Worm (Caenorhabditis elegans) whole organism, young adult: Measurements from ENCODE around the gene tmed-10.

Experiments
- B0019.2 ChIP-seq: fragments of 200-800 bp; sonication (Bioruptor generic); conservative IDR thresholded peaks from 2 replicates; pipeline ENCODE4 v1.3.6; 2022; ENCODE audit warnings: missing genetic modification reagents, missing genetic modification characterization, missing compliant biosample characterization
- F33H1.4 ChIP-seq: fragments of 200-800 bp; sonication (Bioruptor generic); IDR thresholded peaks from 2 replicates; pipeline ENCODE4 v1.3.6; 2022; ENCODE audit warnings: missing genetic modification reagents, missing genetic modification characterization, missing compliant biosample characterization
- F49E8.2 ChIP-seq: sonication (generic microtip); optimal IDR thresholded peaks from 3 replicates; lab custom pipeline; 2017; ENCODE audit warnings: missing genetic modification characterization, mild to moderate bottlenecking, missing compliant biosample characterization, antibody characterized with exemption, moderate library complexity; ENCODE audit not compliant: insufficient read depth
- F55B11.4 ChIP-seq: sonication (generic microtip); optimal IDR thresholded peaks from 2 replicates; lab custom pipeline; 2016; ENCODE audit warnings: missing compliant biosample characterization, missing genetic modification characterization, borderline replicate concordance; ENCODE audit not compliant: insufficient read depth
- F57A8.1 ChIP-seq: fragments of 200-800 bp; sonication (Bioruptor generic); optimal IDR thresholded peaks from 2 replicates; lab custom pipeline; 2018; ENCODE audit warnings: mild to moderate bottlenecking, missing genetic modification characterization, moderate library complexity, missing compliant biosample characterization
- K11D2.4 ChIP-seq: fragments of 200-800 bp; sonication (Bioruptor generic); IDR thresholded peaks from 2 replicates; pipeline ENCODE4 v1.3.6; 2022; ENCODE audit warnings: missing genetic modification reagents, missing genetic modification characterization, missing compliant biosample characterization
- Y56A3A.18 ChIP-seq: fragments of 200-800 bp; sonication (Bioruptor generic); IDR thresholded peaks from 2 replicates; pipeline ENCODE4 v1.3.6; 2022; ENCODE audit warnings: missing genetic modification reagents, missing genetic modification characterization, missing compliant biosample characterization
- Y95B8A.8 ChIP-seq: fragments of 200-800 bp; sonication (Bioruptor generic); IDR thresholded peaks from 2 replicates; pipeline ENCODE4 v1.3.6; 2022; ENCODE audit warnings: missing genetic modification reagents, missing genetic modification characterization, missing compliant biosample characterization
- ama-1 ChIP-seq, 3 experiments: fragments of 150-350 bp in 1 of 3; sonication (generic microtip) in 2 of 3; optimal IDR thresholded peaks; 2 replicates each; lab custom pipeline; 2014 to 2018; ENCODE audit warnings: missing biosample characterization in 2 of 3, missing genetic modification characterization in 2 of 3, missing genetic modification reagents in 2 of 3
- aptf-2 ChIP-seq: fragments of 200-800 bp; sonication (Bioruptor generic); conservative IDR thresholded peaks from 2 replicates; pipeline ENCODE4 v1.3.6; 2022; ENCODE audit warnings: missing genetic modification reagents, missing genetic modification characterization, missing compliant biosample characterization
- atf-7 ChIP-seq: sonication (generic microtip); optimal IDR thresholded peaks from 2 replicates; lab custom pipeline; 2017; ENCODE audit warnings: mild to moderate bottlenecking, missing genetic modification characterization, missing compliant biosample characterization
- athp-1 ChIP-seq: sonication (generic microtip); optimal IDR thresholded peaks from 2 replicates; lab custom pipeline; 2017; ENCODE audit warnings: mild to moderate bottlenecking, missing genetic modification characterization, missing compliant biosample characterization
- cebp-1 ChIP-seq, 2 experiments: fragments of 200-800 bp in 1 of 2; sonication (Bioruptor generic) in 1 of 2; sonication (generic microtip) in 1 of 2; IDR thresholded peaks in 1 of 2; optimal IDR thresholded peaks in 1 of 2; 2 replicates each; pipeline versions ENCODE4 v1.3.6 to Lab custom; 2017 to 2022; ENCODE audit warnings: missing compliant biosample characterization in 2 of 2, missing genetic modification characterization in 2 of 2, mild to moderate bottlenecking in 1 of 2, missing genetic modification reagents in 1 of 2, moderate library complexity in 1 of 2
- cebp-2 ChIP-seq: fragments of 200-800 bp; sonication (Bioruptor generic); IDR thresholded peaks from 2 replicates; pipeline ENCODE4 v1.3.6; 2022; ENCODE audit warnings: missing genetic modification characterization, missing compliant biosample characterization
- ceh-58 ChIP-seq: fragments of 200-800 bp; sonication (Bioruptor generic); IDR thresholded peaks from 2 replicates; pipeline ENCODE4 v1.3.6; 2022; ENCODE audit warnings: missing genetic modification characterization, missing compliant biosample characterization
- chd-7 ChIP-seq: sonication (generic microtip); optimal IDR thresholded peaks from 2 replicates; lab custom pipeline; 2016; ENCODE audit warnings: mild to moderate bottlenecking, missing genetic modification characterization, moderate library complexity, missing compliant biosample characterization
- dox-1 ChIP-seq: fragments of 200-800 bp; sonication (Bioruptor generic); IDR thresholded peaks from 2 replicates; pipeline ENCODE4 v1.3.6; 2022; ENCODE audit warnings: missing genetic modification reagents, missing genetic modification characterization, missing compliant biosample characterization
- dpl-1 ChIP-seq: fragments of 150-350 bp; optimal IDR thresholded peaks from 2 replicates; lab custom pipeline; 2014; ENCODE audit warnings: missing biosample characterization, missing genetic modification reagents, missing genetic modification characterization
- egl-44 ChIP-seq: fragments of 200-800 bp; sonication (Bioruptor generic); IDR thresholded peaks from 2 replicates; pipeline ENCODE4 v1.3.6; 2022; ENCODE audit warnings: missing genetic modification reagents, missing genetic modification characterization, missing compliant biosample characterization
- ets-4 ChIP-seq: fragments of 200-800 bp; sonication (Bioruptor generic); optimal IDR thresholded peaks from 2 replicates; lab custom pipeline; 2018; ENCODE audit warnings: mild to moderate bottlenecking, missing genetic modification characterization, missing compliant biosample characterization
- fkh-3 ChIP-seq: sonication (generic microtip); optimal IDR thresholded peaks from 2 replicates; lab custom pipeline; 2016; ENCODE audit warnings: mild to moderate bottlenecking, missing genetic modification characterization, missing compliant biosample characterization
- him-1 ChIP-seq: sonication (generic microtip); optimal IDR thresholded peaks from 2 replicates; lab custom pipeline; 2016; ENCODE audit warnings: missing genotype, missing genetic modification reagents, missing genetic modification characterization, missing compliant biosample characterization
- hrde-1 ChIP-seq: sonication (generic microtip); optimal IDR thresholded peaks from 2 replicates; lab custom pipeline; 2016; ENCODE audit warnings: missing genetic modification characterization, mild to moderate bottlenecking, missing compliant biosample characterization, moderate library complexity, missing genotype, missing genetic modification reagents, borderline replicate concordance
- lin-26 ChIP-seq: fragments of 200-800 bp; sonication (Bioruptor generic); IDR thresholded peaks from 2 replicates; pipeline ENCODE4 v1.3.6; 2022; ENCODE audit warnings: missing genetic modification reagents, missing genetic modification characterization, missing compliant biosample characterization
- lin-54 ChIP-seq: fragments of 200-800 bp; sonication (Bioruptor generic); optimal IDR thresholded peaks from 2 replicates; lab custom pipeline; 2018; ENCODE audit warnings: mild to moderate bottlenecking, missing genetic modification characterization, missing compliant biosample characterization
- lsy-27 ChIP-seq: sonication (generic microtip); optimal IDR thresholded peaks from 2 replicates; lab custom pipeline; 2017; ENCODE audit warnings: missing genetic modification characterization, mild to moderate bottlenecking, missing compliant biosample characterization, antibody characterized with exemption, missing genotype, borderline replicate concordance; ENCODE audit not compliant: insufficient read depth
- madf-6 ChIP-seq: fragments of 200-800 bp; sonication (Bioruptor generic); IDR thresholded peaks from 2 replicates; pipeline ENCODE4 v1.3.6; 2022; ENCODE audit warnings: missing genetic modification reagents, missing genetic modification characterization, missing compliant biosample characterization
- madf-8 ChIP-seq: fragments of 200-800 bp; sonication (Bioruptor generic); conservative IDR thresholded peaks from 2 replicates; pipeline ENCODE4 v1.3.6; 2022; ENCODE audit warnings: missing genetic modification reagents, missing genetic modification characterization, missing compliant biosample characterization
- mes-4 ChIP-seq: sonication (generic microtip); optimal IDR thresholded peaks from 2 replicates; lab custom pipeline; 2016; ENCODE audit warnings: missing genotype, missing genetic modification characterization, missing compliant biosample characterization
- mxl-1 ChIP-seq: sonication (generic microtip); optimal IDR thresholded peaks from 2 replicates; lab custom pipeline; 2016; ENCODE audit warnings: missing genetic modification characterization, missing compliant biosample characterization
- nfya-2 ChIP-seq: fragments of 200-800 bp; sonication (Bioruptor generic); IDR thresholded peaks from 2 replicates; pipeline ENCODE4 v1.3.6; 2022; ENCODE audit warnings: missing genetic modification reagents, missing genetic modification characterization, missing compliant biosample characterization
- nhr-120 ChIP-seq: fragments of 200-800 bp; sonication (Bioruptor generic); IDR thresholded peaks from 2 replicates; pipeline ENCODE4 v1.3.6; 2022; ENCODE audit warnings: missing genetic modification characterization, missing compliant biosample characterization
- nhr-179 ChIP-seq: sonication (generic microtip); optimal IDR thresholded peaks from 2 replicates; lab custom pipeline; 2016; ENCODE audit warnings: mild to moderate bottlenecking, missing genetic modification characterization, missing compliant biosample characterization
- nhr-80 ChIP-seq: sonication (generic microtip); optimal IDR thresholded peaks from 2 replicates; lab custom pipeline; 2016; ENCODE audit warnings: missing genetic modification characterization, missing compliant biosample characterization
- sea-2 ChIP-seq: fragments of 200-800 bp; sonication (Bioruptor generic); IDR thresholded peaks from 2 replicates; pipeline ENCODE4 v1.3.6; 2022; ENCODE audit warnings: missing genetic modification characterization, missing compliant biosample characterization
- snpc-1.1 ChIP-seq: sonication (generic microtip); optimal IDR thresholded peaks from 2 replicates; lab custom pipeline; 2017; ENCODE audit warnings: missing genetic modification characterization, mild to moderate bottlenecking, missing compliant biosample characterization, antibody characterized with exemption, moderate library complexity, missing genotype, missing genetic modification reagents; ENCODE audit not compliant: insufficient read depth
- snpc-3.4 ChIP-seq: sonication (generic microtip); optimal IDR thresholded peaks from 2 replicates; lab custom pipeline; 2017; ENCODE audit warnings: missing genetic modification characterization, mild to moderate bottlenecking, missing compliant biosample characterization, antibody characterized with exemption, moderate library complexity, missing genotype, missing genetic modification reagents
- somi-1 ChIP-seq: fragments of 200-800 bp; sonication (Bioruptor generic); optimal IDR thresholded peaks from 2 replicates; lab custom pipeline; 2018; ENCODE audit warnings: mild to moderate bottlenecking, missing genetic modification characterization, missing compliant biosample characterization
- sptf-2 ChIP-seq: fragments of 200-800 bp; sonication (Bioruptor generic); optimal IDR thresholded peaks from 2 replicates; lab custom pipeline; 2018; ENCODE audit warnings: mild to moderate bottlenecking, missing genetic modification characterization, missing compliant biosample characterization
- tbx-9 ChIP-seq: sonication (generic microtip); optimal IDR thresholded peaks from 2 replicates; lab custom pipeline; 2016; ENCODE audit warnings: borderline replicate concordance, missing genetic modification characterization, inconsistent platforms, missing compliant biosample characterization
- xnd-1 ChIP-seq: sonication (generic microtip); optimal IDR thresholded peaks from 2 replicates; lab custom pipeline; 2016; ENCODE audit warnings: missing genotype, missing genetic modification reagents, missing genetic modification characterization, missing compliant biosample characterization
- zim-3 ChIP-seq: sonication (generic microtip); optimal IDR thresholded peaks from 2 replicates; lab custom pipeline; 2017; ENCODE audit warnings: mild to moderate bottlenecking, missing genetic modification characterization, moderate library complexity, missing compliant biosample characterization
- ztf-18 ChIP-seq: sonication (generic microtip); optimal IDR thresholded peaks from 2 replicates; lab custom pipeline; 2016; ENCODE audit warnings: missing genotype, mild to moderate bottlenecking, missing genetic modification characterization, missing compliant biosample characterization
- ztf-25 ChIP-seq: fragments of 200-800 bp; sonication (Bioruptor generic); IDR thresholded peaks from 2 replicates; pipeline ENCODE4 v1.3.6; 2022; ENCODE audit warnings: missing genetic modification reagents, missing genetic modification characterization, missing compliant biosample characterization
- ztf-6 ChIP-seq: fragments of 200-800 bp; sonication (Bioruptor generic); IDR thresholded peaks from 2 replicates; pipeline ENCODE4 v1.3.6; 2022; ENCODE audit warnings: missing genetic modification reagents, missing genetic modification characterization, missing compliant biosample characterization

The tmed-10 gene

ce11 chrV:11314025-11314880, 12.5 kb downstream of the tmed-10 start (continued):
- TF ChIP-seq cebp-2 (GFP tag; lab: Robert Waterston, UW), result peak; percentile 99
- TF ChIP-seq dpl-1 (GFP tag; lab: Kevin White, UChicago), result peak; percentile 61
- TF ChIP-seq snpc-3.4 (tag; lab: Kevin White, UChicago), result peak; percentile 96
- TF ChIP-seq sea-2 (GFP tag; lab: Robert Waterston, UW), result peak; percentile 94
- peak; percentile 99 for TF ChIP-seq sptf-2 (GFP tag; lab: Kevin White, UChicago)
- TF ChIP-seq cebp-1 (GFP tag; IDR thresholded peaks at IDR 0.05; lab: Robert Waterston, UW), result peak; percentile 85
- peak; percentile 93 for TF ChIP-seq cebp-1 (tag; optimal IDR thresholded peaks at IDR 0.05; lab: Kevin White, UChicago)
- TF ChIP-seq atf-7 (tag; lab: Kevin White, UChicago), result peak; percentile 95
- TF ChIP-seq chd-7 (tag; lab: Kevin White, UChicago), result peak; percentile 99
- TF ChIP-seq madf-6 (GFP tag; lab: Robert Waterston, UW), result peak; percentile 90
- TF ChIP-seq F57A8.1 (GFP tag; lab: Kevin White, UChicago), result peak; percentile 99
- peak; percentile 98 for TF ChIP-seq dox-1
- peak; percentile 94 for TF ChIP-seq Y95B8A.8 (GFP tag; lab: Robert Waterston, UW)
- peak; percentile 94 for TF ChIP-seq hrde-1 (tag; lab: Kevin White, UChicago)
- peak; percentile 80 for TF ChIP-seq nhr-80 (tag; lab: Kevin White, UChicago)
- TF ChIP-seq ama-1 (optimal IDR thresholded peaks at IDR 0.05; lab: Kevin White, UChicago), result no peak
- peak; percentile 95 to 96 for TF ChIP-seq ama-1 (GFP tag; optimal IDR thresholded peaks at IDR 0.05; lab: Kevin White, UChicago)
- peak; percentile 98 for TF ChIP-seq mxl-1 (tag; lab: Kevin White, UChicago)
- TF ChIP-seq xnd-1, result peak; percentile 29
- peak; percentile 99 for TF ChIP-seq Y56A3A.18 (GFP tag; lab: Robert Waterston, UW)
- peak; percentile 94 for TF ChIP-seq ztf-6
- peak; percentile 25 for TF ChIP-seq F55B11.4 (tag; lab: Kevin White, UChicago)
- peak; percentile 95 for TF ChIP-seq mes-4 (tag; lab: Kevin White, UChicago)
- TF ChIP-seq tbx-9 (tag; lab: Kevin White, UChicago), result peak; percentile 98
- peak; percentile 88 for TF ChIP-seq ztf-18 (tag; lab: Kevin White, UChicago)
- TF ChIP-seq snpc-1.1, result peak; percentile 87
- TF ChIP-seq ceh-58 (GFP tag; lab: Robert Waterston, UW), result peak; percentile 99
- TF ChIP-seq ztf-25 (GFP tag; lab: Robert Waterston, UW), result peak; percentile 99
- TF ChIP-seq lsy-27 (tag; lab: Kevin White, UChicago), result peak; percentile 92
- peak; percentile 84 for TF ChIP-seq aptf-2
- peak; percentile 99 for TF ChIP-seq zim-3 (tag; lab: Kevin White, UChicago)
- TF ChIP-seq nfya-2, result peak; percentile 92; the same call in 1 of the 2 replicates
- TF ChIP-seq B0019.2, result peak; percentile 87
- peak; percentile 89 for TF ChIP-seq lin-54 (GFP tag; lab: Kevin White, UChicago)
- peak; percentile 99 for TF ChIP-seq fkh-3 (tag; lab: Kevin White, UChicago)
- peak; percentile 83 for TF ChIP-seq nhr-179 (tag; lab: Kevin White, UChicago)
- TF ChIP-seq egl-44 (GFP tag; lab: Robert Waterston, UW), result peak; percentile 99
- TF ChIP-seq K11D2.4 (GFP tag; lab: Robert Waterston, UW), result peak; percentile 89
- peak; percentile 98 for TF ChIP-seq athp-1 (tag; lab: Kevin White, UChicago)
- TF ChIP-seq somi-1 (GFP tag; lab: Kevin White, UChicago), result peak; percentile 95
- peak; percentile 93 for TF ChIP-seq F49E8.2 (tag; lab: Kevin White, UChicago)
- peak; percentile 67 for TF ChIP-seq F33H1.4 (GFP tag; lab: Robert Waterston, UW)
- peak; percentile 99 for TF ChIP-seq ets-4 (GFP tag; lab: Kevin White, UChicago)
- TF ChIP-seq him-1 (tag; lab: Kevin White, UChicago), result peak; percentile 96
- peak; percentile 100 for TF ChIP-seq lin-26
- peak; percentile 99 for TF ChIP-seq nhr-120 (GFP tag; lab: Robert Waterston, UW)
- TF ChIP-seq madf-8, result peak; percentile 65
